Fruit fly (Drosophila melanogaster) whole organism, pupa: ENCODE measurements around the gene CG14667.

Source experiments
- CG14655 ChIP-seq: fragments of 200-800 bp; sonication (Bioruptor generic); optimal IDR thresholded peaks from 3 replicates; lab custom pipeline; 2017; ENCODE audit warnings: mild to moderate bottlenecking, missing biosample characterization, missing genetic modification reagents, missing genetic modification characterization
- CG17806 ChIP-seq: fragments of 200-800 bp; sonication (Bioruptor generic); optimal IDR thresholded peaks from 2 replicates; lab custom pipeline; 2018; ENCODE audit warnings: missing biosample characterization, mild to moderate bottlenecking, missing genetic modification characterization, moderate library complexity
- CG34367 ChIP-seq: fragments of 200-800 bp; sonication (Bioruptor generic); optimal IDR thresholded peaks from 2 replicates; lab custom pipeline; 2018; ENCODE audit warnings: missing biosample characterization, mild to moderate bottlenecking, missing genetic modification characterization
- CG8301 ChIP-seq: fragments of 200-800 bp; sonication (Bioruptor generic); optimal IDR thresholded peaks from 2 replicates; lab custom pipeline; 2018; ENCODE audit warnings: missing biosample characterization, mild to moderate bottlenecking, missing genetic modification characterization
- Snoo ChIP-seq: fragments of 200-800 bp; sonication (Bioruptor generic); optimal IDR thresholded peaks from 3 replicates; lab custom pipeline; 2017; ENCODE audit warnings: missing biosample characterization, mild to moderate bottlenecking, missing genetic modification characterization, inconsistent platforms
- rn ChIP-seq: fragments of 200-800 bp; sonication (Bioruptor generic); IDR thresholded peaks from 2 replicates; pipeline ENCODE4 v1.3.6; 2022; ENCODE audit warnings: missing biosample characterization, missing genetic modification characterization

DNA sequence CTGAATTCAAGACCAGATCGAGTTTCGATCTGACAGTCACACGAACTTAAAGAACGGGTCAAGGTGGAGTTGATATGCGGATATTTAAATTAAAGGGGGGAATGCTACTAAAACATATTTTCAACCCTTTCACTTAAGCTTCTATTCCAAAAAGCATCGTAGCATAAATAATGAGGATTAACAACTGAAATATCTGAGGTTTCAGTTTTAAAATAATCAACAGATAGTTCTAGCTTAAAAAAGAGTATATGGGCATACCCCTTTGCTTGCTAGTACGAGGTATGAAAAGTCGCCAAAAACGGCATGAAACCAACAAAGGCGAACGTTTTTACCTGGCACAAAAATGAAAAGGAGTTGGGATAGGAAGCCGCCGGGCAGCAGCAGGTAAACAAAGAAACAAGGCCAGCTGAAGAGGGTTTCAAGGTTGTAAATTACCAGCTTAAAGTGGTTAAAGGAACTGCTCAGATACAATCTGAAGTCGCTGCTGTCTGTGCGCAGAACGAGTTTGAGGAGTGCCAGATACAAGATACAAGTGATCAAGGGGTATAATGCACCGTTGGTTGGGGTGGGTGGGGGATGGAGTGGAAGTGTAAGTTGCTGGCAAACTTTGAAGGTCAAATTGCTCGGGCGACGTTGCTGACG is 42.9 kb upstream of the CG14667 start:
- TF ChIP-seq CG17806 (peak; percentile 62), CG14655 (GFP tag; lab: Kevin White, UChicago) (no peak), rn (GFP tag; lab: Robert Waterston, UW) (no peak), CG8301 (no peak), CG34367 (tag; lab: Kevin White, UChicago) (peak; percentile 35), Snoo (tag; lab: Kevin White, UChicago) (no peak)
